Fruit fly (Drosophila melanogaster): ENCODE measurements around the gene ND-B14.5A.

ND-B14.5A gene

dm6 chrX:2138342-2138416 lies 34.1 kb upstream of the ND-B14.5A start, which contains the start of gene ph-p:
Gene ph-p, minus strand, starts transcription at chrX:2138371.
- TF ChIP-seq chinmo (GFP tag; IDR thresholded peaks at IDR 0.05; ENCODE audit: partially characterized antibody) = 0 out of 4 replicates have a peak, but pooled peaks have one; percentile 48
- TF ChIP-seq fd64A (GFP tag; optimal IDR thresholded peaks at IDR 0.05) = no peak

DNA sequence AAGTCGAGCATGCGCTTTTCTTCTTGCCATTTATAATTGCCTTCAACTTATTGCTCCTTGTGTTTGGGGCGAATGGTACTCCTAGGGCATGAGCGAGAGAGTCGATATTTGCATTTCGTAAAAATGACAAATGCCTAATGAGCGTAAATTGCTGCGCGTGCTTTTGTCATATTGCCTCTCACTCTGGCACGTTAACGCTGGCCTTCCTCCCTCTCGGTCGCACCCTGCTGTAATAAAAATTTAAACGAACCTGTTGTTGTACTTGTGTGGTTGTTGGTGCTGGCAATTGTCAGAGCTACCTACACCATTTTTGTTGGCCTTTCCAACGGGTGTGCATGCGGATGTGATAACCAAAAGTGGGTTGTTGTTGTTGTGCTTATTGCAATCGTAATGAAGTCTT lies 33.9 kb upstream of the ND-B14.5A start:
- no peak for TF ChIP-seq Ptx1 (GFP tag; IDR thresholded peaks at IDR 0.05)
- peak in 1 of 2 experiments; percentile 22 for TF ChIP-seq Hr51 (GFP tag; optimal IDR thresholded peaks at IDR 0.05)
- no peak for TF ChIP-seq CG33213 (GFP tag; optimal IDR thresholded peaks at IDR 0.05)
- peak; percentile 13 for TF ChIP-seq CG18599 (GFP tag; optimal IDR thresholded peaks at IDR 0.05)
- TF ChIP-seq CG12769 (tag; optimal IDR thresholded peaks at IDR 0.05) = peak; percentile 8
- TF ChIP-seq Bdp1 (GFP tag; optimal IDR thresholded peaks at IDR 0.05) = no peak
- no peak for TF ChIP-seq CG6689 (GFP tag; IDR thresholded peaks at IDR 0.05)
- TF ChIP-seq cad (GFP tag; optimal IDR thresholded peaks at IDR 0.05) = peak; percentile 88
- TF ChIP-seq ewg (GFP tag; optimal IDR thresholded peaks at IDR 0.05) = peak; percentile 79
- TF ChIP-seq Trl (optimal IDR thresholded peaks at IDR 0.05) = peak in 1 of 2 experiments; percentile 76
- no peak for TF ChIP-seq Trl (GFP tag; optimal IDR thresholded peaks at IDR 0.05)
- TF ChIP-seq CG4360 (GFP tag; IDR thresholded peaks at IDR 0.05) = peak; percentile 94
- no peak for TF ChIP-seq Antp (GFP tag; optimal IDR thresholded peaks at IDR 0.05)
- no peak for TF ChIP-seq slp2 (GFP tag; optimal IDR thresholded peaks at IDR 0.05)
- peak; percentile 95 for TF ChIP-seq abd-A (tag; optimal IDR thresholded peaks at IDR 0.05)
- peak; percentile 5 for TF ChIP-seq ftz-f1 (GFP tag; optimal IDR thresholded peaks at IDR 0.05)
- TF ChIP-seq Awh (GFP tag; IDR thresholded peaks at IDR 0.05) = peak; percentile 64
- TF ChIP-seq ash1 (GFP tag; optimal IDR thresholded peaks at IDR 0.05) = peak; percentile 3
- peak; percentile 51 for TF ChIP-seq CG15479 (GFP tag; optimal IDR thresholded peaks at IDR 0.05)
- peak; percentile 64; the same call in 2 of the 3 replicates for TF ChIP-seq Aef1 (GFP tag; IDR thresholded peaks at IDR 0.05)
- TF ChIP-seq klu (GFP tag; IDR thresholded peaks at IDR 0.05) = no peak
- no peak for TF ChIP-seq Deaf1 (tag; optimal IDR thresholded peaks at IDR 0.05)
- no peak for TF ChIP-seq CG30431 (GFP tag; optimal IDR thresholded peaks at IDR 0.05)
- TF ChIP-seq sd (tag; optimal IDR thresholded peaks at IDR 0.05) = peak; percentile 67
- TF ChIP-seq Pdp1 (GFP tag; optimal IDR thresholded peaks at IDR 0.05) = peak in 1 of 2 experiments; percentile 11
- 0 out of 3 replicates have a peak, but pooled peaks have one; percentile 27 for TF ChIP-seq Opbp (GFP tag; IDR thresholded peaks at IDR 0.05; ENCODE audit: partially characterized antibody)
- TF ChIP-seq exex (tag; optimal IDR thresholded peaks at IDR 0.05) = peak; percentile 18
- peak; percentile 27 for TF ChIP-seq CG8478 (optimal IDR thresholded peaks at IDR 0.05)
- peak; percentile 60 for TF ChIP-seq Abd-B (GFP tag; optimal IDR thresholded peaks at IDR 0.05)
- peak; percentile 91 for TF ChIP-seq zen (tag; optimal IDR thresholded peaks at IDR 0.05)
- no peak for TF ChIP-seq CG17802 (tag; optimal IDR thresholded peaks at IDR 0.05)
- peak; percentile 14 for TF ChIP-seq Med (GFP tag)
- TF ChIP-seq CG1832 (GFP tag; optimal IDR thresholded peaks at IDR 0.05) = peak; percentile 78
- TF ChIP-seq CG12155 (GFP tag; optimal IDR thresholded peaks at IDR 0.05) = no peak
- no peak for TF ChIP-seq CG14667 (GFP tag; IDR thresholded peaks at IDR 0.05)
- peak; percentile 51 for TF ChIP-seq CG10321 (GFP tag; IDR thresholded peaks at IDR 0.05)
- peak; percentile 51 for TF ChIP-seq sens (GFP tag)
- peak; percentile 79 for TF ChIP-seq Nf-YB (GFP tag; optimal IDR thresholded peaks at IDR 0.05)
- peak; percentile 80 for TF ChIP-seq Nf-YC (tag; optimal IDR thresholded peaks at IDR 0.05)
- peak; percentile 75 for TF ChIP-seq scrt (GFP tag; optimal IDR thresholded peaks at IDR 0.05)
